Fruit fly (Drosophila melanogaster): Measurements from ENCODE around the gene CG4582.
A peak's percentile ranks its signal among the peaks of the same experiment; 100 is the strongest.

CG4582 gene

DNA sequence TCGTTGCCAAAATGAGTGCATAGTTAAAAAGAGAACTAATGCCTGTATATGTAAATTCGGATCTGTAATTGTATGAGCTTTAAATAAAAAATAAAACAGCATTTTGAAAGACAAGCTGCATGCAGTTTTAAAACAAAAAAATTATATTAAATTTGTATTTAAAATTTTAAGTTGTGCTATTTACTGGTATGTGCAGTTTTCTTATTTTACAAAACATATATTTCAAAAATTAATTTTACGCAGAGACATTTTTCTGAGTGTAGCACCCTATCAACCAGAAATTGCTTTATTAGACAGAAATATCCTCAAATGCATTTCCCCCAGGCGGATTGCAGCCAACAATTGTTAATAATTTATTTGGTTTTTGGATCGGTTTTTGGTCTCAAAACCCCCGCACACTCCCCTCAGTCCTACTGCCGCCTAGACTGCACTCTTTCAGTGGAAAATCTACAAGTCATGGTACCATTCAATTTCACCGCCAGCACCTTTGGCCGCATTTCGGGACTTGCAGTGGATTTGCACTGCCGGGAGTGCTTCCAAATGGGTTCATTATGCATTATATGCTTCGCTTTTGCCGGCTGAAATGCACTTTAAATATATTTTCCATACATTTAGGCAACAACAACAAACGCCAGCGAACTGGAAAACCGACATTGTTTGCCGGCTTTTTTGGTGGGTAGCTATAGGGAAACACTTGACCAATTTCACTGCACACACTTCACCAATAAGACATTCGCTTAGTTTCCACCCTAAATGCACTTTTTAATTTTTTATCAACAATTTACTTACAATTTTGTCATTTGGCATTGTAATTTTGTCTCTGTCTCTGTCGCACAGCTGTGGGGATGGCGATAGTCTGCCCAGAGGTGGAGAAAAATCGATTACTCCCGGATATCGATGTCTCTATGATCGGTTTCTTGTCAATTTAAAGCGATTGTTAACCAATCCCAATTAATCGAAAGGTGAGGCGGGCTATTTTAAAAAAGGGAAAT, 41.1 kb upstream of the CG4582 start, which contains the start of gene Npl4 (continued):
- TF ChIP-seq Taf1 (GFP tag; IDR thresholded peaks at IDR 0.05) (no peak), CG17359 (tag; optimal IDR thresholded peaks at IDR 0.05) (no peak), tio (GFP tag; optimal IDR thresholded peaks at IDR 0.05) (peak; percentile 25), D (optimal IDR thresholded peaks at IDR 0.05) (no peak), D (GFP tag; optimal IDR thresholded peaks at IDR 0.05) (no peak), luna (GFP tag; optimal IDR thresholded peaks at IDR 0.05) (no peak), Xrp1 (GFP tag; IDR thresholded peaks at IDR 0.05) (peak; percentile 50; the same call in 1 of the 2 replicates), sens (GFP tag) (peak; percentile 88), MTF-1 (GFP tag; optimal IDR thresholded peaks at IDR 0.05; ENCODE audit: borderline replicate concordance) (no peak), CG6791 (GFP tag; IDR thresholded peaks at IDR 0.05; ENCODE audit: partially characterized antibody) (peak; percentile 99), CG2129 (GFP tag; IDR thresholded peaks at IDR 0.05; ENCODE audit: partially characterized antibody) (peak; percentile 72), Dp (GFP tag; optimal IDR thresholded peaks at IDR 0.05) (peak; percentile 87), CG10267 (tag; optimal IDR thresholded peaks at IDR 0.05) (peak; percentile 28), YL-1 (GFP tag; optimal IDR thresholded peaks at IDR 0.05) (peak; percentile 37), prd (optimal IDR thresholded peaks at IDR 0.05) (no peak), prd (GFP tag; IDR thresholded peaks at IDR 0.05) (0 out of 3 replicates have a peak, but pooled peaks have one; percentile 10), Myb (GFP tag; optimal IDR thresholded peaks at IDR 0.05) (peak; percentile 19), tin (GFP tag; optimal IDR thresholded peaks at IDR 0.05) (no peak), Ets97D (GFP tag; optimal IDR thresholded peaks at IDR 0.05) (peak; percentile 15), CG33213 (GFP tag; optimal IDR thresholded peaks at IDR 0.05) (no peak), crol (GFP tag; IDR thresholded peaks at IDR 0.05) (peak; percentile 94), H15 (GFP tag; IDR thresholded peaks at IDR 0.05) (no peak), Jarid2 (GFP tag; optimal IDR thresholded peaks at IDR 0.05) (no peak), h (optimal IDR thresholded peaks at IDR 0.05) (no peak)

DNA sequence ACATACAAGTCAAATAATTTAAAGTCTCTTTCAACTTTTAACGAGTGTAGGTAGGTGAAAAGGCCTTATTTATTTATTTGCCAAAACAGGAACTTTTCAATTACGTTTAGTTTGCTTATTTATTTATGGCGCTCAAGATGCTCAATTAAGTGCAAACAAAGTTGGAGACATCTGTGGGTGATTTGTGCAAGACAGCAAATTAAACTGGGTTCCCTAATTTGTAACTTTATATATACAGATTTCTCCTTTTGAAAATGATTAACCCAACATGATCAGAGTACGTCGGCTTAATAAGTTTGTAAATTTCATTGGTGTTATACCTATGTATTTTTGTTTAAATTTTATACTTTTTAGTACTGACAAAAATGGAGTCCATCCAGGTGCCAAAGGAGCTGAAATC, 35.1 kb upstream of the CG4582 start, which contains the start of gene CG5071:
TSS of gene CG5071 (plus strand) at position 301 of the 400 bp plus-strand sequence.
- no peak for TF ChIP-seq CG7928 (GFP tag; optimal IDR thresholded peaks at IDR 0.05)
- no peak for TF ChIP-seq CG12236 (GFP tag; optimal IDR thresholded peaks at IDR 0.05)
- TF ChIP-seq sens (GFP tag): peak; percentile 1
- no peak for TF ChIP-seq Vsx1 (GFP tag; optimal IDR thresholded peaks at IDR 0.05)

DNA sequence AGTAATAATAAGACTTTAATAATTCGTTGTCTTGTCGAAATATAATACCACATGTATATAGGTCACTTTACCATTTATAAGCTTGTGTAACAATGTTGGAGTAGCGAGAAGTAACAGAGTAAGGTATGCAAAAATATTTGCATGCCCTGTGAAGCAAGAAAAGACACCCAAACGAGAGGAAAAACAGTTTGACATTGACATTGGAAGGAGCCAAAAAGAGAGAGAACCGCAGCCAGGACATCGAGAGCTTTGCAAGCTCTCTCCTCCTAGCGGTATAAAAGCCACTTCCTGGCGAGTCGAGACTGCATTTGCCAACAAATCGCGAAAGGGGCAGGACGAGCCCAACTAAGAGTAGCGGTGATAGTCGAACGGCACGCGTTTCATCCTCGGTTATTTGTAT, 30.4 kb upstream of the CG4582 start, which contains the start of gene CG5079:
TSS of gene CG5079 (plus strand) at position 301 of the 400 bp plus-strand sequence.
- TF ChIP-seq TFAM (GFP tag; optimal IDR thresholded peaks at IDR 0.05) (no peak), CG9437 (GFP tag; optimal IDR thresholded peaks at IDR 0.05) (no peak), aop (GFP tag; IDR thresholded peaks at IDR 0.05) (no peak), nmo (GFP tag; optimal IDR thresholded peaks at IDR 0.05) (no peak), CG10565 (GFP tag; optimal IDR thresholded peaks at IDR 0.05) (no peak), Atf-2 (GFP tag; optimal IDR thresholded peaks at IDR 0.05) (no peak), bab2 (GFP tag; optimal IDR thresholded peaks at IDR 0.05) (no peak), CG7786 (GFP tag; optimal IDR thresholded peaks at IDR 0.05) (no peak), Side (GFP tag; optimal IDR thresholded peaks at IDR 0.05) (no peak), Mad (GFP tag; optimal IDR thresholded peaks at IDR 0.05) (no peak), insv (GFP tag; optimal IDR thresholded peaks at IDR 0.05) (no peak), CG11696 (GFP tag; IDR thresholded peaks at IDR 0.05) (no peak), Oli (tag; optimal IDR thresholded peaks at IDR 0.05) (no peak), sob (GFP tag; IDR thresholded peaks at IDR 0.05) (no peak), HHEX (GFP tag; optimal IDR thresholded peaks at IDR 0.05) (no peak), twi (tag; optimal IDR thresholded peaks at IDR 0.05) (no peak), CG7928 (GFP tag; optimal IDR thresholded peaks at IDR 0.05) (no peak), CG11723 (GFP tag; optimal IDR thresholded peaks at IDR 0.05) (no peak), CG1832 (GFP tag; optimal IDR thresholded peaks at IDR 0.05) (no peak), zf30C (GFP tag; optimal IDR thresholded peaks at IDR 0.05) (no peak)
